Worm (Caenorhabditis elegans) whole organism, midembryonic: ENCODE measurements around the gene C42D4.3.

Experiments
- T22C8.4 ChIP-seq: fragments of 200-800 bp; sonication (Bioruptor generic); IDR thresholded peaks from 2 replicates; pipeline ENCODE4 v1.3.6; 2022; ENCODE audit warnings: missing genetic modification characterization, missing compliant biosample characterization
- cog-1 ChIP-seq: sonication (generic microtip); optimal IDR thresholded peaks from 2 replicates; lab custom pipeline; 2016; ENCODE audit warnings: missing genetic modification characterization, missing compliant biosample characterization
- flt-1 ChIP-seq: fragments of 200-800 bp; sonication (Bioruptor generic); IDR thresholded peaks from 2 replicates; pipeline ENCODE4 v1.3.6; 2022; ENCODE audit warnings: missing genetic modification characterization, missing compliant biosample characterization
- med-1 ChIP-seq: sonication (generic microtip); optimal IDR thresholded peaks from 2 replicates; lab custom pipeline; 2017; ENCODE audit warnings: missing genetic modification characterization, mild to moderate bottlenecking, missing compliant biosample characterization, antibody characterized with exemption, missing genetic modification reagents; ENCODE audit not compliant: insufficient read depth
- ref-1 ChIP-seq: fragments of 200-800 bp; sonication (Bioruptor generic); conservative IDR thresholded peaks from 2 replicates; pipeline ENCODE4 v1.3.6; 2022; ENCODE audit warnings: missing genetic modification reagents, missing genetic modification characterization, missing compliant biosample characterization
- tab-1 ChIP-seq: fragments of 200-800 bp; sonication (Bioruptor generic); IDR thresholded peaks from 2 replicates; pipeline ENCODE4 v1.3.6; 2022; ENCODE audit warnings: missing genetic modification characterization, missing compliant biosample characterization
- ztf-23 ChIP-seq: fragments of 200-800 bp; sonication (Bioruptor generic); IDR thresholded peaks from 2 replicates; pipeline ENCODE4 v1.3.6; 2022; ENCODE audit warnings: missing genetic modification reagents, missing genetic modification characterization, missing compliant biosample characterization

DNA sequence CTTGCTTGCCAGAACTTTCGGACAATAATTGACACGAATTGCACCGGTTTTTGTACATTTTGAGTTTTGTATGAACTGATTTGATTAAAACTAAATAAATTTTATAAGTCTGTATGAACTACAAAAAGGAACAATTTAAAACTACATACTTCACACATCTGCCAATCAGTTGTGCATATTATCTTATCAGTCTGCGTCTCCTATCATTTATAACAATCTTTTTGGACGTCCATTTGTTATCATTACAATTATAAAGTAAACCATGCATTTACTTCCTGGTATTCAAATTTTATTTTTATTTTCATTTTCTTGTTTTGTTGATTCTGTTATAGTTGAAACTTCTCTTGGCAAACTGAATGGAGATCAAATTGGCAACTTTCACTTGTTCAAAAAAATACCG lies 1.3 kb downstream of the C42D4.3 start, which contains the start of gene cest-10:
- TF ChIP-seq flt-1 (GFP tag; lab: Robert Waterston, UW) (no peak), med-1 (no peak), cog-1 (tag; lab: Kevin White, UChicago) (no peak), tab-1 (no peak), ztf-23 (GFP tag; lab: Robert Waterston, UW) (no peak), ref-1 (GFP tag; lab: Robert Waterston, UW) (no peak), T22C8.4 (GFP tag; lab: Robert Waterston, UW) (no peak)
